Fruit fly (Drosophila melanogaster) whole organism, wandering third instar larva: ENCODE results near the gene Grx3.
A peak's percentile ranks its signal among the peaks of the same experiment; 100 is the strongest.

ENCODE experiments used
- Abd-B ChIP-seq: fragments of >200 bp; optimal IDR thresholded peaks from 2 replicates; lab custom pipeline; 2017; ENCODE audit warnings: missing biosample characterization, missing genetic modification characterization
- CG32264 ChIP-seq: fragments of 200-800 bp; sonication (Bioruptor generic); optimal IDR thresholded peaks from 2 replicates; lab custom pipeline; 2016; ENCODE audit warnings: missing biosample characterization, missing genetic modification characterization
- CG9705 ChIP-seq: fragments of 200-800 bp; sonication (Bioruptor generic); optimal IDR thresholded peaks from 2 replicates; lab custom pipeline; 2018; ENCODE audit warnings: missing biosample characterization, mild to moderate bottlenecking, missing genetic modification characterization
- CrebA ChIP-seq: fragments of 200-800 bp; sonication (Bioruptor generic); optimal IDR thresholded peaks from 2 replicates; lab custom pipeline; 2016; ENCODE audit warnings: missing biosample characterization, mild to moderate bottlenecking, missing genetic modification characterization, borderline replicate concordance
- Dfd ChIP-seq: fragments of >200 bp; optimal IDR thresholded peaks from 2 replicates; lab custom pipeline; 2017; ENCODE audit warnings: missing biosample characterization, missing genetic modification characterization
- Dif ChIP-seq: fragments of 200-275, 200-300 bp; sonication (Bioruptor generic); optimal IDR thresholded peaks from 2 replicates; lab custom pipeline; 2018; ENCODE audit warnings: missing biosample characterization, missing genetic modification characterization; ENCODE audit not compliant: partially characterized antibody
- GATAd ChIP-seq: sonication (Bioruptor generic); optimal IDR thresholded peaks from 2 replicates; lab custom pipeline; 2016; ENCODE audit warnings: missing biosample characterization, missing genetic modification characterization
- HLH106 ChIP-seq: fragments of 200-800 bp; optimal IDR thresholded peaks from 3 replicates; lab custom pipeline; 2019; ENCODE audit warnings: missing biosample characterization, mild to moderate bottlenecking, missing genetic modification characterization, moderate library complexity
- Hnf4 ChIP-seq: fragments of 200-800 bp; sonication (Bioruptor generic); optimal IDR thresholded peaks from 2 replicates; lab custom pipeline; 2016; ENCODE audit warnings: missing biosample characterization, mild to moderate bottlenecking, missing genetic modification characterization
- Hr78 ChIP-seq: fragments of >200 bp; optimal IDR thresholded peaks from 2 replicates; lab custom pipeline; 2017; ENCODE audit warnings: missing biosample characterization, missing genetic modification characterization
- Hr83 ChIP-seq: fragments of 200-300 bp; sonication (Bioruptor generic); optimal IDR thresholded peaks from 2 replicates; lab custom pipeline; 2016; ENCODE audit warnings: missing biosample characterization, mild to moderate bottlenecking, missing genetic modification characterization, moderate library complexity; ENCODE audit not compliant: poor library complexity, severe bottlenecking
- Jra ChIP-seq: sonication (Bioruptor generic); optimal IDR thresholded peaks from 2 replicates; lab custom pipeline; 2016; ENCODE audit warnings: missing biosample characterization, missing genetic modification characterization
- Mio ChIP-seq: sonication (Bioruptor generic); optimal IDR thresholded peaks from 2 replicates; lab custom pipeline; 2016; ENCODE audit warnings: missing biosample characterization, missing genetic modification characterization
- Myc ChIP-seq: fragments of >200 bp; optimal IDR thresholded peaks from 2 replicates; lab custom pipeline; 2017
- N ChIP-seq: fragments of >200 bp; optimal IDR thresholded peaks from 2 replicates; lab custom pipeline; 2018; ENCODE audit warnings: missing biosample characterization, missing external identifiers, missing genetic modification characterization
- OdsH ChIP-seq: fragments of 200-800 bp; sonication (Bioruptor generic); optimal IDR thresholded peaks from 2 replicates; lab custom pipeline; 2016; ENCODE audit warnings: missing biosample characterization, mild to moderate bottlenecking, missing genetic modification characterization
- Rel ChIP-seq, 2 experiments: fragments of 200-800 bp; sonication (Bioruptor generic) in 1 of 2; optimal IDR thresholded peaks; 2 replicates in 1 of 2; 3 replicates in 1 of 2; lab custom pipeline; 2016 to 2019; ENCODE audit warnings: mild to moderate bottlenecking in 2 of 2, missing biosample characterization in 2 of 2, missing genetic modification characterization in 2 of 2, moderate library complexity in 1 of 2
- Sp1 ChIP-seq: fragments of 200-800 bp; sonication (Bioruptor generic); optimal IDR thresholded peaks from 3 replicates; lab custom pipeline; 2019; ENCODE audit warnings: missing biosample characterization, mild to moderate bottlenecking, missing genetic modification characterization, moderate library complexity
- Vsx2 ChIP-seq: fragments of 200-300, 225-300 bp; sonication (Bioruptor generic); optimal IDR thresholded peaks from 2 replicates; lab custom pipeline; 2018; ENCODE audit warnings: missing biosample characterization, missing genetic modification characterization; ENCODE audit not compliant: partially characterized antibody
- br ChIP-seq: fragments of 200-800 bp; sonication (Bioruptor generic); optimal IDR thresholded peaks from 2 replicates; lab custom pipeline; 2016; ENCODE audit warnings: missing biosample characterization, missing genetic modification characterization
- brk ChIP-seq: fragments of 200-800 bp; sonication (Bioruptor generic); optimal IDR thresholded peaks from 2 replicates; lab custom pipeline; 2016; ENCODE audit warnings: missing biosample characterization, mild to moderate bottlenecking, missing genetic modification characterization
- dl ChIP-seq, 2 experiments: fragments of 175-275, 200-275 bp in 1 of 2; fragments of 200-275 bp in 1 of 2; sonication (Bioruptor generic); optimal IDR thresholded peaks; lab custom pipeline; 2018; ENCODE audit warnings: mild to moderate bottlenecking in 2 of 2, missing biosample characterization in 2 of 2, missing genetic modification characterization in 2 of 2, moderate library complexity in 2 of 2; ENCODE audit not compliant: partially characterized antibody in 2 of 2, insufficient read depth in 1 of 2
- dmrt93B ChIP-seq: fragments of 200-800 bp; sonication (Bioruptor generic); optimal IDR thresholded peaks from 2 replicates; lab custom pipeline; 2018; ENCODE audit warnings: missing biosample characterization, mild to moderate bottlenecking, missing genetic modification characterization
- dsf ChIP-seq: sonication (Bioruptor generic); optimal IDR thresholded peaks from 2 replicates; lab custom pipeline; 2016; ENCODE audit warnings: missing biosample characterization, missing genetic modification characterization, borderline replicate concordance
- ey ChIP-seq: fragments of 200-800 bp; sonication (Bioruptor generic); optimal IDR thresholded peaks from 2 replicates; lab custom pipeline; 2016; ENCODE audit warnings: missing biosample characterization, missing genetic modification characterization
- foxo ChIP-seq, 2 experiments: fragments of 200-800 bp; sonication (Bioruptor generic); optimal IDR thresholded peaks; 2 replicates in 1 of 2; 3 replicates in 1 of 2; lab custom pipeline; 2016 to 2017; ENCODE audit warnings: missing biosample characterization in 2 of 2, missing genetic modification characterization in 2 of 2
- fru ChIP-seq: fragments of 200-800 bp; sonication (Bioruptor generic); optimal IDR thresholded peaks from 3 replicates; lab custom pipeline; 2016; ENCODE audit warnings: missing biosample characterization, mild to moderate bottlenecking, missing genetic modification characterization
- h ChIP-seq: fragments of 200-800 bp; sonication (Bioruptor generic); optimal IDR thresholded peaks from 3 replicates; lab custom pipeline; 2016; ENCODE audit warnings: missing biosample characterization, mild to moderate bottlenecking, missing genetic modification characterization
- jim ChIP-seq: fragments of 175-275, 200-325 bp; sonication (Bioruptor generic); optimal IDR thresholded peaks from 2 replicates; lab custom pipeline; 2016; ENCODE audit warnings: missing biosample characterization, mild to moderate bottlenecking, missing genetic modification characterization
- lola ChIP-seq: fragments of >200 bp; optimal IDR thresholded peaks from 2 replicates; lab custom pipeline; 2017; ENCODE audit warnings: missing biosample characterization, missing genetic modification characterization
- pan ChIP-seq: fragments of >200 bp; optimal IDR thresholded peaks from 2 replicates; lab custom pipeline; 2017
- psq ChIP-seq: fragments of 200-800 bp; sonication (Bioruptor generic); optimal IDR thresholded peaks from 3 replicates; lab custom pipeline; 2017; ENCODE audit warnings: missing biosample characterization, mild to moderate bottlenecking, missing genetic modification characterization, moderate library complexity
- rgr ChIP-seq: fragments of 200-800 bp; sonication (Bioruptor generic); optimal IDR thresholded peaks from 3 replicates; lab custom pipeline; 2016; ENCODE audit warnings: missing biosample characterization, mild to moderate bottlenecking, missing genetic modification characterization
- sage ChIP-seq: fragments of 200-800 bp; sonication (Bioruptor generic); optimal IDR thresholded peaks from 2 replicates; lab custom pipeline; 2016; ENCODE audit warnings: missing biosample characterization, mild to moderate bottlenecking, missing genetic modification characterization
- sv ChIP-seq: fragments of 200-800 bp; sonication (Bioruptor generic); optimal IDR thresholded peaks from 3 replicates; lab custom pipeline; 2016; ENCODE audit warnings: missing biosample characterization, missing genetic modification characterization
- tai ChIP-seq: sonication (Bioruptor generic); optimal IDR thresholded peaks from 2 replicates; lab custom pipeline; 2016; ENCODE audit warnings: missing biosample characterization, missing genetic modification characterization
- usp ChIP-seq: fragments of >200 bp; optimal IDR thresholded peaks from 2 replicates; lab custom pipeline; 2017; ENCODE audit warnings: missing biosample characterization, missing genetic modification characterization
- woc ChIP-seq: sonication (Bioruptor generic); optimal IDR thresholded peaks from 2 replicates; lab custom pipeline; 2016; ENCODE audit warnings: missing biosample characterization, mild to moderate bottlenecking, missing genetic modification characterization

The Grx3 gene

dm6 chr2L:13362953-13363352 is 3.3 kb upstream of the Grx3 start:
- no peak for TF ChIP-seq pan (lab: Kevin White, UChicago)
- no peak for TF ChIP-seq Hr83
- no peak for TF ChIP-seq Dfd (GFP tag; lab: Kevin White, UChicago)
- TF ChIP-seq N (GFP tag; lab: Kevin White, UChicago): no peak
- TF ChIP-seq usp: no peak
- no peak for TF ChIP-seq Abd-B (GFP tag; lab: Kevin White, UChicago)
- no peak for TF ChIP-seq dmrt93B (GFP tag; lab: Kevin White, UChicago)
- no peak for TF ChIP-seq Vsx2
- no peak for TF ChIP-seq Hr78 (GFP tag; lab: Kevin White, UChicago)
- no peak for TF ChIP-seq Dif (GFP tag; lab: Kevin White, UChicago)
- TF ChIP-seq foxo (GFP tag; optimal IDR thresholded peaks at IDR 0.05; lab: Kevin White, UChicago): no peak
- TF ChIP-seq sage (GFP tag; lab: Kevin White, UChicago): no peak

dm6 chr2L:13367378-13367777 is 1.1 kb downstream of the Grx3 start, which contains the start of gene Tap42:
Gene Tap42, plus strand, starts transcription at chr2L:13367617.
- no peak for TF ChIP-seq lola (GFP tag; lab: Kevin White, UChicago)
- TF ChIP-seq Myc (lab: Kevin White, UChicago): peak; percentile 64
- TF ChIP-seq Mio: no peak
- peak; percentile 17 for TF ChIP-seq h (GFP tag; lab: Kevin White, UChicago)
- peak; percentile 40 for TF ChIP-seq brk (GFP tag; lab: Kevin White, UChicago)
- TF ChIP-seq sage (GFP tag; lab: Kevin White, UChicago): peak; percentile 76
- no peak for TF ChIP-seq GATAd (GFP tag; lab: Kevin White, UChicago)
- peak; percentile 3 for TF ChIP-seq fru (GFP tag; lab: Kevin White, UChicago)
- peak in 1 of 2 experiments; percentile 29 for TF ChIP-seq foxo (GFP tag; optimal IDR thresholded peaks at IDR 0.05; lab: Kevin White, UChicago)
- peak; percentile 52 for TF ChIP-seq woc (GFP tag; lab: Kevin White, UChicago)
- TF ChIP-seq Sp1 (GFP tag; lab: Kevin White, UChicago): peak; percentile 14
- TF ChIP-seq Hr83: no peak
- TF ChIP-seq Vsx2: no peak
- TF ChIP-seq dl (GFP tag; optimal IDR thresholded peaks at IDR 0.05; lab: Kevin White, UChicago; ENCODE audit: insufficient read depth in 1 of 2, partially characterized antibody in 2 of 2): no peak
- TF ChIP-seq sv (GFP tag; lab: Kevin White, UChicago): peak; percentile 31

dm6 chr2L:13368940-13369339 is 2.7 kb downstream of the Grx3 start, which contains the start of gene CG31855:
Gene CG31855, plus strand, starts transcription at chr2L:13369204.
- no peak for TF ChIP-seq Hr78 (GFP tag; lab: Kevin White, UChicago)
- peak; percentile 44 for TF ChIP-seq jim (GFP tag; lab: Kevin White, UChicago)
- TF ChIP-seq Dfd (GFP tag; lab: Kevin White, UChicago): no peak
- TF ChIP-seq pan (lab: Kevin White, UChicago): no peak
- TF ChIP-seq usp: no peak
- TF ChIP-seq Myc (lab: Kevin White, UChicago): no peak
- TF ChIP-seq brk (GFP tag; lab: Kevin White, UChicago): peak; percentile 88
- peak; percentile 80 for TF ChIP-seq Sp1 (GFP tag; lab: Kevin White, UChicago)
- peak; percentile 84 for TF ChIP-seq woc (GFP tag; lab: Kevin White, UChicago)
- TF ChIP-seq Vsx2: no peak
- peak; percentile 89 for TF ChIP-seq h (GFP tag; lab: Kevin White, UChicago)
- peak; percentile 83 for TF ChIP-seq fru (GFP tag; lab: Kevin White, UChicago)
- TF ChIP-seq Abd-B (GFP tag; lab: Kevin White, UChicago): no peak
- no peak for TF ChIP-seq lola (GFP tag; lab: Kevin White, UChicago)
- TF ChIP-seq CG32264 (GFP tag; lab: Kevin White, UChicago): peak; percentile 5
- TF ChIP-seq Hnf4 (GFP tag; lab: Kevin White, UChicago): peak; percentile 95
- no peak for TF ChIP-seq Mio
- TF ChIP-seq Dif (GFP tag; lab: Kevin White, UChicago): no peak
- TF ChIP-seq dmrt93B (GFP tag; lab: Kevin White, UChicago): peak; percentile 48
- no peak for TF ChIP-seq CrebA (GFP tag; lab: Kevin White, UChicago)
- peak; percentile 83 for TF ChIP-seq br (GFP tag; lab: Kevin White, UChicago)
- TF ChIP-seq rgr (GFP tag; lab: Kevin White, UChicago): peak; percentile 90
- peak; percentile 71 for TF ChIP-seq ey (GFP tag; lab: Kevin White, UChicago)
- peak; percentile 81 for TF ChIP-seq sv (GFP tag; lab: Kevin White, UChicago)
- peak; percentile 85 for TF ChIP-seq dsf (GFP tag; lab: Kevin White, UChicago)
- TF ChIP-seq dl (GFP tag; optimal IDR thresholded peaks at IDR 0.05; lab: Kevin White, UChicago; ENCODE audit: insufficient read depth in 1 of 2, partially characterized antibody in 2 of 2): no peak
- TF ChIP-seq sage (GFP tag; lab: Kevin White, UChicago): peak; percentile 83
- peak; percentile 68 for TF ChIP-seq CG9705 (GFP tag; lab: Kevin White, UChicago)
- TF ChIP-seq tai: no peak
- peak; percentile 85 for TF ChIP-seq Jra (GFP tag; lab: Kevin White, UChicago)
- peak; percentile 83 for TF ChIP-seq OdsH (GFP tag; lab: Kevin White, UChicago)
- TF ChIP-seq Hr83: peak; percentile 96
- no peak for TF ChIP-seq N (GFP tag; lab: Kevin White, UChicago)
- TF ChIP-seq foxo (GFP tag; optimal IDR thresholded peaks at IDR 0.05; lab: Kevin White, UChicago): peak in 1 of 2 experiments; percentile 90
- TF ChIP-seq HLH106 (tag; lab: Kevin White, UChicago): peak; percentile 78
- peak; percentile 75 for TF ChIP-seq psq (GFP tag; lab: Kevin White, UChicago)
- no peak for TF ChIP-seq Rel (GFP tag; optimal IDR thresholded peaks at IDR 0.05; lab: Kevin White, UChicago)
- peak; percentile 61 for TF ChIP-seq Rel (tag; optimal IDR thresholded peaks at IDR 0.05; lab: Kevin White, UChicago)
- peak; percentile 67 for TF ChIP-seq GATAd (GFP tag; lab: Kevin White, UChicago)
